Worm (Caenorhabditis elegans): ENCODE measurements around the gene Y45G5AM.4.

Gene Y45G5AM.4

ce11 chrV:4122415-4122814, 40.6 kb upstream of the Y45G5AM.4 start, which contains the start of gene phat-5:
Gene phat-5, minus strand, starts transcription at chrV:4122515.
- no peak for TF ChIP-seq nfya-1 (tag; optimal IDR thresholded peaks at IDR 0.05)
- TF ChIP-seq dve-1 (tag; optimal IDR thresholded peaks at IDR 0.05), result no peak
- no peak for TF ChIP-seq pqm-1 (tag; optimal IDR thresholded peaks at IDR 0.05)
- TF ChIP-seq odd-2 (tag; optimal IDR thresholded peaks at IDR 0.05), result no peak
- TF ChIP-seq ceh-45 (GFP tag; IDR thresholded peaks at IDR 0.05), result no peak
- TF ChIP-seq lim-6 (tag; optimal IDR thresholded peaks at IDR 0.05), result no peak
- TF ChIP-seq ceh-24 (tag; optimal IDR thresholded peaks at IDR 0.05), result no peak
- no peak for TF ChIP-seq F13H6.1 (tag; optimal IDR thresholded peaks at IDR 0.05)
- TF ChIP-seq rnt-1 (tag; optimal IDR thresholded peaks at IDR 0.05), result no peak
- no peak for TF ChIP-seq fkh-10 (GFP tag; optimal IDR thresholded peaks at IDR 0.05)
- no peak for TF ChIP-seq ceh-48 (tag; optimal IDR thresholded peaks at IDR 0.05)
- TF ChIP-seq lin-11 (tag; optimal IDR thresholded peaks at IDR 0.05), result no peak
- TF ChIP-seq ztf-16 (tag; optimal IDR thresholded peaks at IDR 0.05), result no peak
- TF ChIP-seq C08G9.2 (tag; optimal IDR thresholded peaks at IDR 0.05), result no peak

- TF ChIP-seq ceh-22 (tag; optimal IDR thresholded peaks at IDR 0.05) (no peak), ceh-30 (tag; optimal IDR thresholded peaks at IDR 0.05) (no peak), pax-1 (tag; optimal IDR thresholded peaks at IDR 0.05) (no peak), rnt-1 (tag; optimal IDR thresholded peaks at IDR 0.05) (no peak), unc-3 (GFP tag; conservative IDR thresholded peaks at IDR 0.05) (no peak), unc-3 (tag; optimal IDR thresholded peaks at IDR 0.05) (no peak)
Observed at ce11 chrV:4125552-4126084, 37.4 kb upstream of the Y45G5AM.4 start, which contains the start of gene T05B4.12. Gene T05B4.12, minus strand, starts transcription at chrV:4126034.

- TF ChIP-seq unc-42 (tag; optimal IDR thresholded peaks at IDR 0.05) (no peak), K02D7.2 (tag; optimal IDR thresholded peaks at IDR 0.05) (no peak), elt-2 (tag; optimal IDR thresholded peaks at IDR 0.05) (no peak), C08G9.2 (tag; optimal IDR thresholded peaks at IDR 0.05) (no peak), F13H6.1 (tag; optimal IDR thresholded peaks at IDR 0.05) (no peak), ttx-3 (tag; optimal IDR thresholded peaks at IDR 0.05) (no peak), zip-5 (tag; optimal IDR thresholded peaks at IDR 0.05) (no peak), rnt-1 (tag; optimal IDR thresholded peaks at IDR 0.05) (no peak), unc-86 (tag; optimal IDR thresholded peaks at IDR 0.05) (no peak), pha-4 (tag; optimal IDR thresholded peaks at IDR 0.05) (no peak)
Observed at ce11 chrV:4127435-4127834, 35.6 kb upstream of the Y45G5AM.4 start, which contains the start of gene T05B4.13. Gene T05B4.13, minus strand, starts transcription at chrV:4127535.

ce11 chrV:4129604-4130003, 33.4 kb upstream of the Y45G5AM.4 start, which contains the start of gene phat-4:
Gene phat-4, plus strand, starts transcription at chrV:4129904.
- TF ChIP-seq npax-4 (tag; optimal IDR thresholded peaks at IDR 0.05) (no peak), ceh-22 (tag; optimal IDR thresholded peaks at IDR 0.05) (no peak), ceh-48 (tag; optimal IDR thresholded peaks at IDR 0.05) (no peak), hlh-8 (tag; optimal IDR thresholded peaks at IDR 0.05) (no peak), tbx-2 (tag; optimal IDR thresholded peaks at IDR 0.05) (no peak), sdc-2 (tag; optimal IDR thresholded peaks at IDR 0.05) (no peak), pax-1 (tag; optimal IDR thresholded peaks at IDR 0.05) (no peak), hlh-15 (tag; optimal IDR thresholded peaks at IDR 0.05) (no peak), fkh-6 (tag; optimal IDR thresholded peaks at IDR 0.05) (no peak), ceh-14 (tag; optimal IDR thresholded peaks at IDR 0.05) (no peak), K02D7.2 (tag; optimal IDR thresholded peaks at IDR 0.05) (no peak), ceh-9 (tag; optimal IDR thresholded peaks at IDR 0.05) (no peak), pat-9 (tag; optimal IDR thresholded peaks at IDR 0.05) (no peak), tbx-7 (tag; optimal IDR thresholded peaks at IDR 0.05) (no peak), unc-55 (GFP tag; optimal IDR thresholded peaks at IDR 0.05) (no peak), ceh-6 (GFP tag; optimal IDR thresholded peaks at IDR 0.05) (no peak), ceh-34 (tag; optimal IDR thresholded peaks at IDR 0.05) (no peak), syd-9 (tag; optimal IDR thresholded peaks at IDR 0.05) (no peak), pqm-1 (tag; optimal IDR thresholded peaks at IDR 0.05) (no peak)

All from whole organism, late embryonic.